Fruit fly (Drosophila melanogaster) whole organism, embryonic: ENCODE data around the gene nAChRalpha6.

Experiments
- Blimp-1 ChIP-seq: fragments of 200-800 bp; sonication (Bioruptor generic); optimal IDR thresholded peaks from 3 replicates; lab custom pipeline; 2018; ENCODE audit warnings: missing biosample characterization, missing genetic modification characterization, mild to moderate bottlenecking, moderate library complexity, missing genetic modification reagents
- CG10267 ChIP-seq: fragments of 200-800 bp; sonication (Bioruptor generic); optimal IDR thresholded peaks from 2 replicates; lab custom pipeline; 2018; ENCODE audit warnings: missing biosample characterization, mild to moderate bottlenecking, missing genetic modification characterization, moderate library complexity
- CG11504 ChIP-seq: fragments of 200-800 bp; sonication (Bioruptor generic); optimal IDR thresholded peaks from 3 replicates; lab custom pipeline; 2019; ENCODE audit warnings: missing biosample characterization, mild to moderate bottlenecking, missing genetic modification characterization, moderate library complexity
- CG12744 ChIP-seq: fragments of 200-800 bp; sonication (Bioruptor generic); optimal IDR thresholded peaks from 2 replicates; lab custom pipeline; 2016; ENCODE audit warnings: missing biosample characterization, missing genetic modification characterization
- CG13296 ChIP-seq: fragments of 200-800 bp; sonication (Bioruptor generic); optimal IDR thresholded peaks from 3 replicates; lab custom pipeline; 2018; ENCODE audit warnings: missing biosample characterization, mild to moderate bottlenecking, missing genetic modification characterization
- CG14441 ChIP-seq: fragments of 200-800 bp; sonication (Bioruptor generic); IDR thresholded peaks from 2 replicates; pipeline ENCODE4 v1.3.6; 2022; ENCODE audit warnings: missing biosample characterization, missing genetic modification characterization
- CG1603 ChIP-seq: fragments of 200-800 bp; sonication (Bioruptor generic); optimal IDR thresholded peaks from 2 replicates; lab custom pipeline; 2019; ENCODE audit warnings: missing biosample characterization, mild to moderate bottlenecking, missing genetic modification characterization, moderate library complexity
- CG16813 ChIP-seq: fragments of 200-800 bp; sonication (Bioruptor generic); IDR thresholded peaks from 3 replicates; pipeline ENCODE4 v1.3.6; 2022; ENCODE audit warnings: missing biosample characterization, missing genetic modification characterization; ENCODE audit not compliant: partially characterized antibody
- CG17361 ChIP-seq: fragments of 200-800 bp; sonication (Bioruptor generic); IDR thresholded peaks from 3 replicates; pipeline ENCODE4 v1.3.6; 2022; ENCODE audit warnings: missing biosample characterization, missing genetic modification characterization
- CG17568 ChIP-seq: fragments of 200-800 bp; sonication (Bioruptor generic); optimal IDR thresholded peaks from 2 replicates; lab custom pipeline; 2018; ENCODE audit warnings: missing biosample characterization, mild to moderate bottlenecking, missing genetic modification characterization, moderate library complexity
- CG2120 ChIP-seq: fragments of 200-800 bp; sonication (Bioruptor generic); optimal IDR thresholded peaks from 3 replicates; lab custom pipeline; 2016; ENCODE audit warnings: missing biosample characterization, missing genetic modification characterization
- CG30403 ChIP-seq: fragments of 200-800 bp; sonication (Bioruptor generic); optimal IDR thresholded peaks from 3 replicates; lab custom pipeline; 2016; ENCODE audit warnings: missing biosample characterization, missing genetic modification characterization
- CG3163 ChIP-seq: fragments of 200-800 bp; sonication (Bioruptor generic); optimal IDR thresholded peaks from 3 replicates; lab custom pipeline; 2016; ENCODE audit warnings: missing biosample characterization, missing genetic modification characterization
- CG3995 ChIP-seq: fragments of 200-800 bp; sonication (Bioruptor generic); optimal IDR thresholded peaks from 3 replicates; lab custom pipeline; 2016; ENCODE audit warnings: missing biosample characterization, missing genetic modification characterization
- CG4820 ChIP-seq: fragments of 200-800 bp; sonication (Bioruptor generic); optimal IDR thresholded peaks from 3 replicates; lab custom pipeline; 2016; ENCODE audit warnings: missing biosample characterization, missing genetic modification characterization
- CG5180 ChIP-seq: fragments of 200-800 bp; sonication (Bioruptor generic); optimal IDR thresholded peaks from 3 replicates; lab custom pipeline; 2017; ENCODE audit warnings: missing biosample characterization, missing genetic modification characterization, mild to moderate bottlenecking, moderate library complexity, missing genetic modification reagents
- CG9437 ChIP-seq: fragments of 200-800 bp; sonication (Bioruptor generic); optimal IDR thresholded peaks from 2 replicates; lab custom pipeline; 2018; ENCODE audit warnings: missing biosample characterization, mild to moderate bottlenecking, missing genetic modification characterization
- CTCF ChIP-seq: fragments of 200-800 bp; sonication (Bioruptor generic); optimal IDR thresholded peaks from 2 replicates; lab custom pipeline; 2017; ENCODE audit warnings: missing biosample characterization, mild to moderate bottlenecking, missing genetic modification characterization, moderate library complexity
- CkIIα-i1 ChIP-seq: fragments of 200-800 bp; sonication (Bioruptor generic); IDR thresholded peaks from 2 replicates; pipeline ENCODE4 v1.3.6; 2022; ENCODE audit warnings: missing biosample characterization, missing genetic modification characterization
- Dad ChIP-seq: fragments of 200-800 bp; sonication (Bioruptor generic); optimal IDR thresholded peaks from 3 replicates; lab custom pipeline; 2016; ENCODE audit warnings: missing biosample characterization, missing genetic modification characterization
- Dek ChIP-seq: fragments of 200-800 bp; sonication (Bioruptor generic); optimal IDR thresholded peaks from 3 replicates; lab custom pipeline; 2019; ENCODE audit warnings: missing biosample characterization, mild to moderate bottlenecking, missing genetic modification characterization, moderate library complexity
- Dll ChIP-seq: fragments of 200-800 bp; sonication (Bioruptor generic); IDR thresholded peaks from 4 replicates; pipeline ENCODE4 v1.3.6; 2022; ENCODE audit warnings: missing biosample characterization, missing genetic modification characterization; ENCODE audit not compliant: partially characterized antibody
- Drgx ChIP-seq: fragments of 200-800 bp; sonication (Bioruptor generic); IDR thresholded peaks from 2 replicates; pipeline ENCODE4 v1.3.6; 2022; ENCODE audit warnings: missing biosample characterization, missing genetic modification characterization
- E2f2 ChIP-seq: fragments of 200-800 bp; sonication (Bioruptor generic); IDR thresholded peaks from 2 replicates; pipeline ENCODE4 v1.3.6; 2022; ENCODE audit warnings: missing biosample characterization, missing genetic modification characterization
- Fer2 ChIP-seq: fragments of 200-800 bp; sonication (Bioruptor generic); optimal IDR thresholded peaks from 2 replicates; lab custom pipeline; 2018; ENCODE audit warnings: missing biosample characterization, mild to moderate bottlenecking, missing genetic modification characterization, moderate library complexity
- H2.0 ChIP-seq: fragments of 200-800 bp; sonication (Bioruptor generic); IDR thresholded peaks from 2 replicates; pipeline ENCODE4 v1.3.6; 2022; ENCODE audit warnings: missing biosample characterization, missing genetic modification characterization
- HHEX ChIP-seq: fragments of 200-800 bp; sonication (Bioruptor generic); optimal IDR thresholded peaks from 3 replicates; lab custom pipeline; 2017; ENCODE audit warnings: missing biosample characterization, mild to moderate bottlenecking, missing genetic modification characterization, missing genetic modification reagents
- Hand ChIP-seq: fragments of 200-800 bp; sonication (Bioruptor generic); optimal IDR thresholded peaks from 2 replicates; lab custom pipeline; 2017; ENCODE audit warnings: mild to moderate bottlenecking, missing biosample characterization, missing genetic modification reagents, missing genetic modification characterization
- HmgZ ChIP-seq: fragments of 200-800 bp; sonication (Bioruptor generic); optimal IDR thresholded peaks from 2 replicates; lab custom pipeline; 2018; ENCODE audit warnings: missing biosample characterization, mild to moderate bottlenecking, missing genetic modification characterization
- NFAT ChIP-seq: fragments of 200-800 bp; sonication (Bioruptor generic); IDR thresholded peaks from 2 replicates; pipeline ENCODE4 v1.3.6; 2022; ENCODE audit warnings: missing biosample characterization, missing genetic modification characterization
- Nf-YC ChIP-seq: fragments of 200-800 bp; optimal IDR thresholded peaks from 3 replicates; lab custom pipeline; 2019; ENCODE audit warnings: missing biosample characterization, mild to moderate bottlenecking, missing genetic modification characterization, moderate library complexity
- Oaz ChIP-seq: fragments of 200-800 bp; sonication (Bioruptor generic); IDR thresholded peaks from 2 replicates; pipeline ENCODE4 v1.3.6; 2022; ENCODE audit warnings: missing biosample characterization, missing genetic modification characterization
- Oli ChIP-seq: fragments of 200-800 bp; sonication (Bioruptor generic); optimal IDR thresholded peaks from 2 replicates; lab custom pipeline; 2018; ENCODE audit warnings: missing biosample characterization, mild to moderate bottlenecking, missing genetic modification characterization, moderate library complexity
- PHDP ChIP-seq: fragments of 200-800 bp; sonication (Bioruptor generic); optimal IDR thresholded peaks from 3 replicates; lab custom pipeline; 2018; ENCODE audit warnings: missing biosample characterization, mild to moderate bottlenecking, missing genetic modification characterization, moderate library complexity
- Scr ChIP-seq: fragments of 200-800 bp; sonication (Bioruptor generic); IDR thresholded peaks from 2 replicates; pipeline ENCODE4 v1.3.6; 2022; ENCODE audit warnings: missing biosample characterization, missing genetic modification characterization; ENCODE audit not compliant: partially characterized antibody
- Side ChIP-seq: fragments of 200-800 bp; sonication (Bioruptor generic); optimal IDR thresholded peaks from 2 replicates; lab custom pipeline; 2016; ENCODE audit warnings: missing biosample characterization, missing genetic modification characterization
- Sox100B ChIP-seq: fragments of 200-800 bp; sonication (Bioruptor generic); optimal IDR thresholded peaks from 3 replicates; lab custom pipeline; 2018; ENCODE audit warnings: missing biosample characterization, mild to moderate bottlenecking, missing genetic modification characterization
- Xbp1 ChIP-seq: fragments of 200-800 bp; sonication (Bioruptor generic); optimal IDR thresholded peaks from 3 replicates; lab custom pipeline; 2016; ENCODE audit warnings: missing biosample characterization, mild to moderate bottlenecking, missing genetic modification characterization
- ap ChIP-seq: fragments of 200-800 bp; sonication (Bioruptor generic); IDR thresholded peaks from 2 replicates; pipeline ENCODE4 v1.3.6; 2022; ENCODE audit warnings: missing biosample characterization, missing genetic modification characterization
- bsh ChIP-seq, 2 experiments: fragments of 200-800 bp; sonication (Bioruptor generic); optimal IDR thresholded peaks; 2 replicates each; lab custom pipeline; 2017 to 2018; ENCODE audit warnings: mild to moderate bottlenecking in 2 of 2, missing biosample characterization in 2 of 2, missing genetic modification characterization in 2 of 2, moderate library complexity in 1 of 2
- chn ChIP-seq: fragments of 200-800 bp; sonication (Bioruptor generic); optimal IDR thresholded peaks from 2 replicates; lab custom pipeline; 2016; ENCODE audit warnings: missing biosample characterization, missing genetic modification characterization
- eyg ChIP-seq: fragments of 200-800 bp; sonication (Bioruptor generic); optimal IDR thresholded peaks from 3 replicates; lab custom pipeline; 2016; ENCODE audit warnings: missing biosample characterization, missing genetic modification characterization
- fd3F ChIP-seq: fragments of 200-800 bp; sonication (Bioruptor generic); optimal IDR thresholded peaks from 2 replicates; lab custom pipeline; 2018; ENCODE audit warnings: missing biosample characterization, mild to moderate bottlenecking, missing genetic modification characterization, moderate library complexity
- fd64A ChIP-seq: fragments of 200-800 bp; sonication (Bioruptor generic); optimal IDR thresholded peaks from 3 replicates; lab custom pipeline; 2018; ENCODE audit warnings: missing biosample characterization, mild to moderate bottlenecking, missing genetic modification characterization
- luna ChIP-seq: fragments of 200-800 bp; sonication (Bioruptor generic); optimal IDR thresholded peaks from 2 replicates; lab custom pipeline; 2016; ENCODE audit warnings: missing biosample characterization, missing genetic modification characterization
- salm ChIP-seq: fragments of 200-800 bp; sonication (Bioruptor generic); optimal IDR thresholded peaks from 2 replicates; lab custom pipeline; 2018; ENCODE audit warnings: missing biosample characterization, mild to moderate bottlenecking, missing genetic modification characterization
- schlank ChIP-seq: fragments of 200-800 bp; sonication (Bioruptor generic); optimal IDR thresholded peaks from 2 replicates; lab custom pipeline; 2018; ENCODE audit warnings: missing biosample characterization, mild to moderate bottlenecking, missing genetic modification characterization
- slp2 ChIP-seq: fragments of 200-800 bp; sonication (Bioruptor generic); optimal IDR thresholded peaks from 2 replicates; lab custom pipeline; 2016; ENCODE audit warnings: missing biosample characterization, missing genetic modification characterization

nAChRalpha6 gene

dm6 chr2L:9915011-9915850, 29.2 kb upstream of the nAChRalpha6 start, which contains the start of gene yip2 (continued):
- peak; percentile 43 for TF ChIP-seq HHEX
- peak; percentile 75 for TF ChIP-seq Dek (tag; lab: Kevin White, UChicago)
- TF ChIP-seq chn (GFP tag; lab: Kevin White, UChicago), result peak; percentile 34
- no peak for TF ChIP-seq CG16813 (GFP tag; lab: Robert Waterston, UW)
- peak; percentile 14 for TF ChIP-seq CG3995 (GFP tag; lab: Kevin White, UChicago)
- TF ChIP-seq eyg (GFP tag; lab: Kevin White, UChicago), result peak; percentile 34
- peak; percentile 41 for TF ChIP-seq fd3F
- TF ChIP-seq Dll, result 0 out of 4 replicates have a peak, but pooled peaks have one; percentile 33
- TF ChIP-seq CG12744 (GFP tag; lab: Kevin White, UChicago), result peak; percentile 7
- TF ChIP-seq CG11504 (tag; lab: Kevin White, UChicago), result peak; percentile 68
- TF ChIP-seq Blimp-1 (GFP tag; lab: Kevin White, UChicago), result peak; percentile 42
- TF ChIP-seq CG14441 (GFP tag; lab: Robert Waterston, UW), result peak; percentile 49
- TF ChIP-seq CG3163 (GFP tag; lab: Kevin White, UChicago), result peak; percentile 48
- no peak for TF ChIP-seq Fer2 (tag; lab: Kevin White, UChicago)
- no peak for TF ChIP-seq fd64A
- TF ChIP-seq CG17568 (GFP tag; lab: Kevin White, UChicago), result peak; percentile 55
- TF ChIP-seq Nf-YC (tag; lab: Kevin White, UChicago), result peak; percentile 67
- peak; percentile 58 to 100 for TF ChIP-seq bsh (GFP tag; optimal IDR thresholded peaks at IDR 0.05; lab: Kevin White, UChicago)
- peak; percentile 76 for TF ChIP-seq Xbp1 (GFP tag; lab: Kevin White, UChicago)
- peak; percentile 52 for TF ChIP-seq ap (GFP tag; lab: Robert Waterston, UW)
- TF ChIP-seq Oli (tag; lab: Kevin White, UChicago), result peak; percentile 49
- peak; percentile 56 for TF ChIP-seq Sox100B (GFP tag; lab: Kevin White, UChicago)
- peak; percentile 12 for TF ChIP-seq Dad (GFP tag; lab: Kevin White, UChicago)
- peak; percentile 54 for TF ChIP-seq Hand (GFP tag; lab: Kevin White, UChicago)
- TF ChIP-seq CG4820 (GFP tag; lab: Kevin White, UChicago), result no peak
- peak; percentile 50 for TF ChIP-seq slp2 (GFP tag; lab: Kevin White, UChicago)
- TF ChIP-seq salm, result peak; percentile 29
- 0 out of 2 replicates have a peak, but pooled peaks have one; percentile 12 for TF ChIP-seq Oaz (GFP tag; lab: Robert Waterston, UW)
- peak; percentile 49 for TF ChIP-seq CG30403 (GFP tag; lab: Kevin White, UChicago)
- peak; percentile 68 for TF ChIP-seq CTCF (GFP tag; lab: Kevin White, UChicago)
- no peak for TF ChIP-seq CkIIα-i1
- peak; percentile 83 for TF ChIP-seq CG2120 (GFP tag; lab: Kevin White, UChicago)
- TF ChIP-seq schlank, result peak; percentile 21
- peak; percentile 95 for TF ChIP-seq Drgx (GFP tag; lab: Robert Waterston, UW)
- peak; percentile 34; the same call in 2 of the 3 replicates for TF ChIP-seq CG17361 (GFP tag; lab: Robert Waterston, UW)
- TF ChIP-seq NFAT (GFP tag; lab: Robert Waterston, UW), result peak; percentile 60; the same call in 1 of the 2 replicates
- TF ChIP-seq CG5180 (GFP tag; lab: Kevin White, UChicago), result peak; percentile 29
- peak; percentile 30 for TF ChIP-seq Side
- TF ChIP-seq luna, result no peak
- TF ChIP-seq H2.0 (GFP tag; lab: Robert Waterston, UW), result peak; percentile 42; the same call in 1 of the 2 replicates
- peak; percentile 79 for TF ChIP-seq HmgZ (tag; lab: Kevin White, UChicago)
- TF ChIP-seq CG13296, result peak; percentile 89
- TF ChIP-seq CG9437 (GFP tag; lab: Kevin White, UChicago), result no peak
- TF ChIP-seq CG1603, result peak; percentile 53
- TF ChIP-seq CG10267 (tag; lab: Kevin White, UChicago), result peak; percentile 36
- no peak for TF ChIP-seq Scr (GFP tag; lab: Robert Waterston, UW)
- peak; percentile 49; the same call in 1 of the 2 replicates for TF ChIP-seq E2f2 (GFP tag; lab: Robert Waterston, UW)
- TF ChIP-seq PHDP (tag; lab: Kevin White, UChicago), result peak; percentile 71
